Fruit fly (Drosophila melanogaster) whole organism, wandering third instar larva: ENCODE data around the gene Vajk3.

Experiments
- Abd-B ChIP-seq: fragments of >200 bp; optimal IDR thresholded peaks from 2 replicates; lab custom pipeline; 2017; ENCODE audit warnings: missing biosample characterization, missing genetic modification characterization
- CG9705 ChIP-seq: fragments of 200-800 bp; sonication (Bioruptor generic); optimal IDR thresholded peaks from 2 replicates; lab custom pipeline; 2018; ENCODE audit warnings: missing biosample characterization, mild to moderate bottlenecking, missing genetic modification characterization
- GATAd ChIP-seq: sonication (Bioruptor generic); optimal IDR thresholded peaks from 2 replicates; lab custom pipeline; 2016; ENCODE audit warnings: missing biosample characterization, missing genetic modification characterization
- Hr78 ChIP-seq: fragments of >200 bp; optimal IDR thresholded peaks from 2 replicates; lab custom pipeline; 2017; ENCODE audit warnings: missing biosample characterization, missing genetic modification characterization
- Myc ChIP-seq: fragments of >200 bp; optimal IDR thresholded peaks from 2 replicates; lab custom pipeline; 2017
- OdsH ChIP-seq: fragments of 200-800 bp; sonication (Bioruptor generic); optimal IDR thresholded peaks from 2 replicates; lab custom pipeline; 2016; ENCODE audit warnings: missing biosample characterization, mild to moderate bottlenecking, missing genetic modification characterization
- Sp1 ChIP-seq: fragments of 200-800 bp; sonication (Bioruptor generic); optimal IDR thresholded peaks from 3 replicates; lab custom pipeline; 2019; ENCODE audit warnings: missing biosample characterization, mild to moderate bottlenecking, missing genetic modification characterization, moderate library complexity
- dsf ChIP-seq: sonication (Bioruptor generic); optimal IDR thresholded peaks from 2 replicates; lab custom pipeline; 2016; ENCODE audit warnings: missing biosample characterization, missing genetic modification characterization, borderline replicate concordance
- ey ChIP-seq: fragments of 200-800 bp; sonication (Bioruptor generic); optimal IDR thresholded peaks from 2 replicates; lab custom pipeline; 2016; ENCODE audit warnings: missing biosample characterization, missing genetic modification characterization
- foxo ChIP-seq, 2 experiments: fragments of 200-800 bp; sonication (Bioruptor generic); optimal IDR thresholded peaks; 2 replicates in 1 of 2; 3 replicates in 1 of 2; lab custom pipeline; 2016 to 2017; ENCODE audit warnings: missing biosample characterization in 2 of 2, missing genetic modification characterization in 2 of 2
- lola ChIP-seq: fragments of >200 bp; optimal IDR thresholded peaks from 2 replicates; lab custom pipeline; 2017; ENCODE audit warnings: missing biosample characterization, missing genetic modification characterization
- pan ChIP-seq: fragments of >200 bp; optimal IDR thresholded peaks from 2 replicates; lab custom pipeline; 2017
- sage ChIP-seq: fragments of 200-800 bp; sonication (Bioruptor generic); optimal IDR thresholded peaks from 2 replicates; lab custom pipeline; 2016; ENCODE audit warnings: missing biosample characterization, mild to moderate bottlenecking, missing genetic modification characterization

- TF ChIP-seq ey (GFP tag; lab: Kevin White, UChicago) (no peak), Abd-B (GFP tag; lab: Kevin White, UChicago) (no peak), sage (GFP tag; lab: Kevin White, UChicago) (no peak), Sp1 (GFP tag; lab: Kevin White, UChicago) (no peak), CG9705 (GFP tag; lab: Kevin White, UChicago) (no peak), foxo (GFP tag; optimal IDR thresholded peaks at IDR 0.05; lab: Kevin White, UChicago) (no peak), GATAd (GFP tag; lab: Kevin White, UChicago) (no peak), Myc (lab: Kevin White, UChicago) (no peak), lola (GFP tag; lab: Kevin White, UChicago) (no peak), dsf (GFP tag; lab: Kevin White, UChicago) (no peak), Hr78 (GFP tag; lab: Kevin White, UChicago) (no peak), OdsH (GFP tag; lab: Kevin White, UChicago) (no peak), pan (lab: Kevin White, UChicago) (no peak)
These were observed 29.4 kb upstream of the Vajk3 start, which contains the start of gene NimC1 for dm6 chr2L:13976669-13977068.
